Worm (Caenorhabditis elegans) whole organism, young adult: ENCODE measurements around the gene Y65A5A.1.

Experiments used
- F39B2.1 ChIP-seq: fragments of 200-800 bp; sonication (Bioruptor generic); IDR thresholded peaks from 2 replicates; pipeline ENCODE4 v1.3.6; 2022; ENCODE audit warnings: missing genetic modification reagents, missing genetic modification characterization, missing compliant biosample characterization
- snpc-4 ChIP-seq, 5 experiments: fragments of 150-350 bp in 1 of 5; sonication (generic microtip) in 4 of 5; optimal IDR thresholded peaks; 2 replicates each; lab custom pipeline; 2014 to 2018; ENCODE audit warnings: missing genetic modification characterization in 5 of 5, missing biosample characterization in 3 of 5, antibody characterized with exemption in 2 of 5, mild to moderate bottlenecking in 2 of 5, missing compliant biosample characterization in 2 of 5, missing genotype in 2 of 5, moderate library complexity in 2 of 5, missing genetic modification reagents in 1 of 5

DNA sequence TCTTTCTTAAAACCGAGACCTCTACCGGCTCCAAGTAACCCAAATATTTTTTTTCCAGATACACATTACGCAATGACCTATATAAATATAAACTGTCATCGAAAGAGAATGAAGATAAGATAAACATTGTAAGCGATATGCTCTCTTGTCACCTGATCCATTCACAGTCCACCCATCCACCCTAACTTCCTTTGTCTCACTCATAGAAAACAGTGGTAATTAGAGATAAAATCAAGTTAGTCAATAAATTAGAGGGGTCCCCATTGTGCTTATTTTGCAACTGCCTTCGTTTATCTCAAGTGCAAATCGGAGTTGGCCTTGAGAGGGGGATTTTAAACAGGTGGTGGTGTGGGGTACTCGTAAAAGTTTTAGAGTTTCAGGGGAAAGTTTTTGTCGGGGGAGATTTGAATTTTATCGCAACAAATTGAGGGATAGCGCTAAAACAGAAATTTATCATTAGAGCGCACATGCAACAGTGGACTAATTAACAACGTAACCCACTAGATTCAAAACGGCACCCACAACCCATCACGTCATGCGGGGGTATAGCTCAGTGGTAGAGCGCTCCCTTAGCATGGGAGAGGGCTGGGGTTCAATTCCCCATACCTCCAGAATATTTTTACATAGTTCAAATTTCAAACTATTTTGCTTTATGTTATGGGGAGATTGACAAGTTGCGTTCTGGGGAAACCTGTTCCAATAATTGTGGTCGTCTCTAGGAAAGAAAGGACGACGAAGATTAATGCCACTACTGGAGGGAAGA lies 1.6 kb downstream of the Y65A5A.1 start:
- no peak for TF ChIP-seq F39B2.1 (GFP tag; lab: Robert Waterston, UW)
- peak; percentile 88 for TF ChIP-seq snpc-4 (GFP tag; optimal IDR thresholded peaks at IDR 0.05; lab: Kevin White, UChicago)
- peak; percentile 18 to 96 (median 91) for TF ChIP-seq snpc-4 (tag; optimal IDR thresholded peaks at IDR 0.05; lab: Kevin White, UChicago)
